Worm (Caenorhabditis elegans) whole organism, early embryonic: Measurements from ENCODE around the gene F56A8.9.

Experiments
- B0310.2 ChIP-seq: sonication (generic microtip); optimal IDR thresholded peaks from 2 replicates; lab custom pipeline; 2016; ENCODE audit warnings: mild to moderate bottlenecking, missing genetic modification characterization, missing compliant biosample characterization
- ama-1 ChIP-seq: fragments of 150-350 bp; optimal IDR thresholded peaks from 2 replicates; lab custom pipeline; 2014
- ceh-13 ChIP-seq: fragments of 200-800 bp; sonication (Bioruptor generic); optimal IDR thresholded peaks from 2 replicates; lab custom pipeline; 2018; ENCODE audit warnings: mild to moderate bottlenecking, missing genetic modification characterization, missing compliant biosample characterization
- ceh-36 ChIP-seq: sonication (generic microtip); optimal IDR thresholded peaks from 2 replicates; lab custom pipeline; 2016; ENCODE audit warnings: missing genetic modification characterization, inconsistent platforms, missing compliant biosample characterization
- ets-7 ChIP-seq: sonication (generic microtip); optimal IDR thresholded peaks from 2 replicates; lab custom pipeline; 2016; ENCODE audit warnings: missing genotype, missing genetic modification characterization, missing compliant biosample characterization
- scrt-1 ChIP-seq: fragments of 200-800 bp; sonication (Bioruptor generic); IDR thresholded peaks from 2 replicates; pipeline ENCODE4 v1.3.6; 2022; ENCODE audit warnings: missing genetic modification characterization, missing compliant biosample characterization
- tbx-11 ChIP-seq: fragments of 200-800 bp; sonication (Bioruptor generic); IDR thresholded peaks from 2 replicates; pipeline ENCODE4 v1.3.6; 2022; ENCODE audit warnings: missing genetic modification characterization, missing compliant biosample characterization
- tbx-37 ChIP-seq: fragments of 200-800 bp; sonication (Bioruptor generic); conservative IDR thresholded peaks from 2 replicates; pipeline ENCODE4 v1.3.6; 2022; ENCODE audit warnings: missing genetic modification reagents, missing genetic modification characterization, missing compliant biosample characterization
- tra-4 ChIP-seq: sonication (generic microtip); optimal IDR thresholded peaks from 2 replicates; lab custom pipeline; 2017; ENCODE audit warnings: missing genetic modification characterization, missing compliant biosample characterization

ce11 chrIII:13213111-13213510, 41.4 kb upstream of the F56A8.9 start:
- TF ChIP-seq ama-1 (lab: Kevin White, UChicago) (no peak), tbx-11 (GFP tag; lab: Robert Waterston, UW) (no peak), tra-4 (no peak), tbx-37 (no peak), scrt-1 (no peak), ceh-36 (no peak), B0310.2 (tag; lab: Kevin White, UChicago) (no peak), ets-7 (tag; lab: Kevin White, UChicago) (no peak), ceh-13 (no peak)
